Worm (Caenorhabditis elegans) whole organism, young adult: ENCODE results near the gene F12E12.1.
A peak's percentile ranks its signal among the peaks of the same experiment; 100 is the strongest.

Experiments used
- B0019.2 ChIP-seq: fragments of 200-800 bp; sonication (Bioruptor generic); conservative IDR thresholded peaks from 2 replicates; pipeline ENCODE4 v1.3.6; 2022; ENCODE audit warnings: missing genetic modification reagents, missing genetic modification characterization, missing compliant biosample characterization
- B0261.1 ChIP-seq: sonication (generic microtip); optimal IDR thresholded peaks from 2 replicates; lab custom pipeline; 2016; ENCODE audit warnings: mild to moderate bottlenecking, missing genetic modification characterization, moderate library complexity, missing compliant biosample characterization
- C17E4.6 ChIP-seq: fragments of 200-800 bp; sonication (Bioruptor generic); IDR thresholded peaks from 2 replicates; pipeline ENCODE4 v1.3.6; 2022; ENCODE audit warnings: missing genetic modification reagents, missing genetic modification characterization, missing compliant biosample characterization
- F10E7.11 ChIP-seq: sonication (generic microtip); optimal IDR thresholded peaks from 2 replicates; lab custom pipeline; 2017; ENCODE audit warnings: mild to moderate bottlenecking, missing genetic modification characterization, moderate library complexity, missing compliant biosample characterization
- F33H1.4 ChIP-seq: fragments of 200-800 bp; sonication (Bioruptor generic); IDR thresholded peaks from 2 replicates; pipeline ENCODE4 v1.3.6; 2022; ENCODE audit warnings: missing genetic modification reagents, missing genetic modification characterization, missing compliant biosample characterization
- T26A5.8 ChIP-seq: sonication (generic microtip); optimal IDR thresholded peaks from 2 replicates; lab custom pipeline; 2016; ENCODE audit warnings: missing genetic modification characterization, missing compliant biosample characterization
- Y53G8AR.9 ChIP-seq: fragments of 200-800 bp; sonication (Bioruptor generic); conservative IDR thresholded peaks from 2 replicates; pipeline ENCODE4 v1.3.6; 2022; ENCODE audit warnings: missing genetic modification reagents, missing genetic modification characterization, missing compliant biosample characterization
- Y56A3A.18 ChIP-seq: fragments of 200-800 bp; sonication (Bioruptor generic); IDR thresholded peaks from 2 replicates; pipeline ENCODE4 v1.3.6; 2022; ENCODE audit warnings: missing genetic modification reagents, missing genetic modification characterization, missing compliant biosample characterization
- Y95B8A.8 ChIP-seq: fragments of 200-800 bp; sonication (Bioruptor generic); IDR thresholded peaks from 2 replicates; pipeline ENCODE4 v1.3.6; 2022; ENCODE audit warnings: missing genetic modification reagents, missing genetic modification characterization, missing compliant biosample characterization
- aptf-3 ChIP-seq: fragments of 200-800 bp; sonication (Bioruptor generic); IDR thresholded peaks from 2 replicates; pipeline ENCODE4 v1.3.6; 2022; ENCODE audit warnings: missing genetic modification characterization, missing compliant biosample characterization
- atf-7 ChIP-seq: sonication (generic microtip); optimal IDR thresholded peaks from 2 replicates; lab custom pipeline; 2017; ENCODE audit warnings: mild to moderate bottlenecking, missing genetic modification characterization, missing compliant biosample characterization
- attf-6 ChIP-seq: fragments of 200-800 bp; sonication (Bioruptor generic); IDR thresholded peaks from 2 replicates; pipeline ENCODE4 v1.3.6; 2022; ENCODE audit warnings: missing genetic modification reagents, missing genetic modification characterization, missing compliant biosample characterization
- bed-1 ChIP-seq: fragments of 200-800 bp; sonication (Bioruptor generic); IDR thresholded peaks from 2 replicates; pipeline ENCODE4 v1.3.6; 2022; ENCODE audit warnings: missing genetic modification reagents, missing genetic modification characterization, missing compliant biosample characterization
- dox-1 ChIP-seq: fragments of 200-800 bp; sonication (Bioruptor generic); IDR thresholded peaks from 2 replicates; pipeline ENCODE4 v1.3.6; 2022; ENCODE audit warnings: missing genetic modification reagents, missing genetic modification characterization, missing compliant biosample characterization
- egl-18 ChIP-seq: fragments of 200-800 bp; sonication (Bioruptor generic); IDR thresholded peaks from 2 replicates; pipeline ENCODE4 v1.3.6; 2022; ENCODE audit warnings: missing genetic modification reagents, missing genetic modification characterization, missing compliant biosample characterization
- ekl-4 ChIP-seq: fragments of 200-800 bp; sonication (Bioruptor generic); IDR thresholded peaks from 2 replicates; pipeline ENCODE4 v1.3.6; 2022; ENCODE audit warnings: missing genetic modification reagents, missing genetic modification characterization, missing compliant biosample characterization
- ets-4 ChIP-seq: fragments of 200-800 bp; sonication (Bioruptor generic); optimal IDR thresholded peaks from 2 replicates; lab custom pipeline; 2018; ENCODE audit warnings: mild to moderate bottlenecking, missing genetic modification characterization, missing compliant biosample characterization
- hmg-20 ChIP-seq: fragments of 200-800 bp; sonication (Bioruptor generic); IDR thresholded peaks from 2 replicates; pipeline ENCODE4 v1.3.6; 2022; ENCODE audit warnings: missing genetic modification reagents, missing genetic modification characterization, missing compliant biosample characterization
- hsf-1 ChIP-seq: fragments of 200-800 bp; sonication (Bioruptor generic); IDR thresholded peaks from 2 replicates; pipeline ENCODE4 v1.3.6; 2022; ENCODE audit warnings: missing genetic modification reagents, missing genetic modification characterization, missing compliant biosample characterization
- lin-40 ChIP-seq: sonication (generic microtip); optimal IDR thresholded peaks from 2 replicates; lab custom pipeline; 2016; ENCODE audit warnings: missing genetic modification characterization, mild to moderate bottlenecking, missing compliant biosample characterization, missing genotype, missing genetic modification reagents
- lin-54 ChIP-seq: fragments of 200-800 bp; sonication (Bioruptor generic); optimal IDR thresholded peaks from 2 replicates; lab custom pipeline; 2018; ENCODE audit warnings: mild to moderate bottlenecking, missing genetic modification characterization, missing compliant biosample characterization
- lsl-1 ChIP-seq: fragments of 200-800 bp; sonication (Bioruptor generic); optimal IDR thresholded peaks from 2 replicates; lab custom pipeline; 2018; ENCODE audit warnings: mild to moderate bottlenecking, missing genetic modification characterization, moderate library complexity, missing compliant biosample characterization
- madf-6 ChIP-seq: fragments of 200-800 bp; sonication (Bioruptor generic); IDR thresholded peaks from 2 replicates; pipeline ENCODE4 v1.3.6; 2022; ENCODE audit warnings: missing genetic modification reagents, missing genetic modification characterization, missing compliant biosample characterization
- mxl-1 ChIP-seq: sonication (generic microtip); optimal IDR thresholded peaks from 2 replicates; lab custom pipeline; 2016; ENCODE audit warnings: missing genetic modification characterization, missing compliant biosample characterization
- nfya-2 ChIP-seq: fragments of 200-800 bp; sonication (Bioruptor generic); IDR thresholded peaks from 2 replicates; pipeline ENCODE4 v1.3.6; 2022; ENCODE audit warnings: missing genetic modification reagents, missing genetic modification characterization, missing compliant biosample characterization
- nfyb-1 ChIP-seq: fragments of 200-800 bp; sonication (Bioruptor generic); IDR thresholded peaks from 2 replicates; pipeline ENCODE4 v1.3.6; 2022; ENCODE audit warnings: missing genetic modification reagents, missing genetic modification characterization, missing compliant biosample characterization
- nhr-179 ChIP-seq: sonication (generic microtip); optimal IDR thresholded peaks from 2 replicates; lab custom pipeline; 2016; ENCODE audit warnings: mild to moderate bottlenecking, missing genetic modification characterization, missing compliant biosample characterization
- nhr-90 ChIP-seq: sonication (generic microtip); optimal IDR thresholded peaks from 2 replicates; lab custom pipeline; 2016; ENCODE audit warnings: missing genotype, mild to moderate bottlenecking, missing genetic modification characterization, missing compliant biosample characterization
- pbrm-1 ChIP-seq: fragments of 200-800 bp; sonication (Bioruptor generic); IDR thresholded peaks from 2 replicates; pipeline ENCODE4 v1.3.6; 2022; ENCODE audit warnings: missing genetic modification reagents, missing genetic modification characterization, missing compliant biosample characterization
- pha-4 ChIP-seq: fragments of 150-350 bp; sonication (generic microtip); optimal IDR thresholded peaks from 2 replicates; lab custom pipeline; 2014; ENCODE audit warnings: missing biosample characterization, missing genetic modification reagents, missing genetic modification characterization
- rcor-1 ChIP-seq: fragments of 200-800 bp; sonication (Bioruptor generic); IDR thresholded peaks from 2 replicates; pipeline ENCODE4 v1.3.6; 2022; ENCODE audit warnings: missing genetic modification reagents, missing genetic modification characterization, missing compliant biosample characterization
- sdz-38 ChIP-seq: sonication (generic microtip); optimal IDR thresholded peaks from 2 replicates; lab custom pipeline; 2016; ENCODE audit warnings: missing genotype, missing genetic modification characterization, missing compliant biosample characterization
- sptf-2 ChIP-seq: fragments of 200-800 bp; sonication (Bioruptor generic); optimal IDR thresholded peaks from 2 replicates; lab custom pipeline; 2018; ENCODE audit warnings: mild to moderate bottlenecking, missing genetic modification characterization, missing compliant biosample characterization
- unc-130 ChIP-seq: sonication (generic microtip); optimal IDR thresholded peaks from 2 replicates; lab custom pipeline; 2016; ENCODE audit warnings: missing genetic modification reagents, missing genetic modification characterization, missing compliant biosample characterization
- ztf-25 ChIP-seq: fragments of 200-800 bp; sonication (Bioruptor generic); IDR thresholded peaks from 2 replicates; pipeline ENCODE4 v1.3.6; 2022; ENCODE audit warnings: missing genetic modification reagents, missing genetic modification characterization, missing compliant biosample characterization
- ztf-3 ChIP-seq: fragments of 200-800 bp; sonication (Bioruptor generic); optimal IDR thresholded peaks from 2 replicates; lab custom pipeline; 2018; ENCODE audit warnings: mild to moderate bottlenecking, missing genetic modification characterization, missing compliant biosample characterization

Gene F12E12.1

DNA sequence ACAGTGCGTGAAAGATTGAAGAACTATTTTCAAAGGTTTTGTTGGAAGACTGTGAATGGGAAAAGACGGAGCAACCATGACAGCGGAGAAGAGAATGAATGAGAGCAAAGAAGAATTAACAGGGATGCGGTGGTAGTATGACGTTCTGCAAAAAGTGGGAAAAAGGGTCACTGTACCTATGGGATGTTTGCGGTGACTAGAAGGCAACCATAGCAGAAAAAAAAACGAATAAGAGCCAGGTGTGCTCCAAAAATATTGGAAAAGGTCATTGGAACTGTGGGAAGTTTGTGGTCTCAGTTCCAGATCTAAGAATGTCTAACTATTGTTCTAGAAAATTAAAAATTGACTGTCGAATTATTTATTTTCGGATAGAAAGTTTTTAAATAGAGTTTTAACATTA lies 7.0 kb downstream of the F12E12.1 start, which contains the start of gene fbxb-90:
fbxb-90 (minus strand) TSS at position 101 of the 400 bp plus-strand sequence.
- TF ChIP-seq Y53G8AR.9, result no peak

DNA sequence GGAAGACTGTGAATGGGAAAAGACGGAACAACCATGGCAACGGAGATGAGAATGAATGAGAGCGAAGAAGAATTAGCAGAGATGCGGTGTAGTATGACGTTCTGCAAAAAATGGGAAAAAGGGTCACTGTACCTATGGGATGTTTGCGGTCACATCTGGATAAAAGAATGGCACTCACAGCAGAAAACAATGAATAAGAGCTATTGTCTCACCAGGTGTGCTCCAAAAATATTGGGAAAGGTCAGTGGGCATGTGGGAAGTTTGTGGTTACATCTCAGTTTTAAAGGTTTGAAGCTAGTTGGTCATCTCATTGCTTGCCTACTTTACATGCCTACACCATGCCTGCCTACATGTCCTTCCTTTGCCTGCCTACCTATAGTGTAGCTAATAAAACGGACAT lies 9.0 kb downstream of the F12E12.1 start, which contains the start of gene fbxb-91:
fbxb-91 (minus strand) TSS at position 101 of the 400 bp plus-strand sequence.
- TF ChIP-seq Y56A3A.18 (GFP tag; lab: Robert Waterston, UW) (no peak), madf-6 (GFP tag; lab: Robert Waterston, UW) (no peak), lin-40 (tag; lab: Kevin White, UChicago) (no peak), sptf-2 (GFP tag; lab: Kevin White, UChicago) (no peak), mxl-1 (tag; lab: Kevin White, UChicago) (no peak), nfyb-1 (no peak), pbrm-1 (GFP tag; lab: Robert Waterston, UW) (no peak), lin-54 (GFP tag; lab: Kevin White, UChicago) (no peak), hsf-1 (GFP tag; lab: Robert Waterston, UW) (no peak), dox-1 (GFP tag; lab: Robert Waterston, UW) (no peak), B0261.1 (tag; lab: Kevin White, UChicago) (no peak), ets-4 (GFP tag; lab: Kevin White, UChicago) (no peak), F33H1.4 (GFP tag; lab: Robert Waterston, UW) (no peak), atf-7 (no peak), F10E7.11 (no peak)

DNA sequence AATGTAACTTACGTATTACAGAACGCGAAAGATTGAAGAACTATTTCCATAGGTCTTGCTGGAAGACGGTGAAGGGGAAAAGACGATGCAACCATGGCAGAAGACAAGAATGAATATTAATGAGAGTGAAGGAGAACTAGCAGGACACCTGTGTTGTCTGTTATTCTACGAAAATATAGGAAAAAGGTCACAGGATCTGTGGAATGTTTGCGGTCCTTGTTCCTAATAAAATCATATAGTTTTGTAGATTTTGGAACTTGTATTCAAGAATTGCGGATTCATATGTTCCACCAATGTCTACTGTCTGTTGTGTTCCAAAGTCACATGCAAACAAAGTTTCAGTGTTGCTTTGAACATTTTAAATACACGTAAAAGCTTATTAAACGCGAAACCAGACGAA lies 10.5 kb downstream of the F12E12.1 start, which contains the start of gene sdz-11:
sdz-11 (minus strand) TSS at position 101 of the 400 bp plus-strand sequence.
- no peak for TF ChIP-seq lsl-1
- TF ChIP-seq egl-18 (GFP tag; lab: Robert Waterston, UW), result no peak
- TF ChIP-seq hmg-20 (GFP tag; lab: Robert Waterston, UW), result no peak
- no peak for TF ChIP-seq nhr-179 (tag; lab: Kevin White, UChicago)
- no peak for TF ChIP-seq F33H1.4 (GFP tag; lab: Robert Waterston, UW)

DNA sequence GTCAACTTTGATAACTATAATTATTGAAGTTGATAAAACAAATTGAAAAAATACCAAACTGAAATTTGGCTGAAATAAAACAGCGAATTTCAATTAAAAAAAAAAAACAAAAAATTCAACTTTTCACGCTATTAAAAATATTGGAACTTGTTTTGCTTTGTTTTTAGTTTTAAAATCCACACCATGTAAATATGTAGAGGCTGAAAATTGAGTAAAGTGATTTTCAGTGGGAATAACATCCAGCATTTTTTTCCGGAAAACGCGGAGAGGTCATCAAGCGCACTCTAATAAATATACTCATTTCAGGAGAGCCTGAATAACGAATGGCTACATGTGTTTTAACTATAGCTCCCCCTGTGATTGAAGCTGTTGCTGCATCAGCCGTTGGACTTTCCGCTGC lies 11.9 kb downstream of the F12E12.1 start, which contains the start of gene rcd-1:
rcd-1 (plus strand) TSS at position 301 of the 400 bp plus-strand sequence.
- TF ChIP-seq bed-1, result 0 out of 2 replicates have a peak, but pooled peaks have one; percentile 20
- TF ChIP-seq attf-6, result no peak

DNA sequence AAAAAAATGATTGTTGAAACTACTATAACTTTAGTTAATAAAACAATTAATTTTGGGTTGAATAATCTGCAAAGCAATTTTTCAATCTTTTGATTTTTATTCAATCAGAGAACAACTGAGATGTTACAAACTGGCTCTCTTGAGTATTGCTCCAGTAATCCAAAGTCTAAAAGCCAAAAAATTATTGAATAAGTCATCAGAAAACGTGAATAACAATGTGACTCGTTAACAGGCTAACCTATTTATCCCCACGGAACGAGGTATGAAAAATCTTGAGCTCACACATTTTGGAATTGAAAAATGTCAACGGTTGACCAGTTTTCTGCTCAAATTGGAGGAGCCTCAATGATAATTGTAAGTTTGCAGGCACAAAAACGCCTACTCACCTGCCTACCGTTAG lies 15.8 kb downstream of the F12E12.1 start, which contains the start of gene srx-111:
srx-111 (plus strand) TSS at position 301 of the 400 bp plus-strand sequence.
- TF ChIP-seq nhr-90 (tag; lab: Kevin White, UChicago), result no peak
- no peak for TF ChIP-seq pha-4 (tag; lab: Kevin White, UChicago)
- no peak for TF ChIP-seq hsf-1 (GFP tag; lab: Robert Waterston, UW)
- TF ChIP-seq C17E4.6 (GFP tag; lab: Robert Waterston, UW), result no peak
- no peak for TF ChIP-seq pbrm-1 (GFP tag; lab: Robert Waterston, UW)
- TF ChIP-seq sdz-38 (tag; lab: Kevin White, UChicago), result no peak
- no peak for TF ChIP-seq B0019.2 (GFP tag; lab: Robert Waterston, UW)
- TF ChIP-seq madf-6 (GFP tag; lab: Robert Waterston, UW), result no peak
- no peak for TF ChIP-seq Y95B8A.8 (GFP tag; lab: Robert Waterston, UW)
- TF ChIP-seq aptf-3 (GFP tag; lab: Robert Waterston, UW), result no peak
- TF ChIP-seq sptf-2 (GFP tag; lab: Kevin White, UChicago), result no peak
- no peak for TF ChIP-seq lsl-1
- no peak for TF ChIP-seq T26A5.8
- TF ChIP-seq rcor-1 (GFP tag; lab: Robert Waterston, UW), result no peak
- TF ChIP-seq ztf-3 (GFP tag; lab: Kevin White, UChicago), result no peak
- TF ChIP-seq nfya-2, result no peak
- TF ChIP-seq unc-130 (GFP tag; lab: Kevin White, UChicago), result no peak
- TF ChIP-seq ekl-4 (GFP tag; lab: Robert Waterston, UW), result no peak
- no peak for TF ChIP-seq ztf-25 (GFP tag; lab: Robert Waterston, UW)
